Worm (Caenorhabditis elegans) whole organism, L1 larva: ENCODE measurements around the gene F42C5.5.
"Not testable (repeated sequence)": the region's sequence is repeated elsewhere in the genome, so short reads cannot be mapped to it uniquely, and the experiment has no call there.

Source experiments
- jun-1 ChIP-seq: fragments of 150-350 bp; optimal IDR thresholded peaks from 2 replicates; lab custom pipeline; 2014; ENCODE audit warnings: missing biosample characterization, missing genetic modification reagents, missing genetic modification characterization
- nhr-28 ChIP-seq: fragments of 150-350 bp; optimal IDR thresholded peaks from 2 replicates; lab custom pipeline; 2014; ENCODE audit warnings: missing biosample characterization, missing genetic modification characterization
- pqm-1 ChIP-seq: sonication (generic microtip); optimal IDR thresholded peaks from 3 replicates; lab custom pipeline; 2017; ENCODE audit warnings: missing biosample characterization, missing genetic modification characterization
- skn-1 ChIP-seq: fragments of 150-350 bp; optimal IDR thresholded peaks from 2 replicates; lab custom pipeline; 2014; ENCODE audit warnings: missing biosample characterization, missing genetic modification characterization

- TF ChIP-seq nhr-28 (tag; lab: Kevin White, UChicago); jun-1 (tag; lab: Kevin White, UChicago); pqm-1; skn-1: not testable (repeated sequence)
Measured at ce11 chrIV:7247243-7247642, 46.8 kb downstream of the F42C5.5 start, which contains the start of gene D2024.1.
